Worm (Caenorhabditis elegans) whole organism, late embryonic: Measurements from ENCODE around the gene F49H6.12.

Experiments used
- elt-4 ChIP-seq: sonication (generic microtip); optimal IDR thresholded peaks from 2 replicates; lab custom pipeline; 2016; ENCODE audit warnings: missing genetic modification characterization, missing compliant biosample characterization
- hlh-30 ChIP-seq: sonication (generic microtip); optimal IDR thresholded peaks from 2 replicates; lab custom pipeline; 2017; ENCODE audit warnings: antibody characterized with exemption, missing genetic modification characterization, missing compliant biosample characterization; ENCODE audit not compliant: insufficient read depth
- pros-1 ChIP-seq: fragments of 150-350 bp; optimal IDR thresholded peaks from 2 replicates; lab custom pipeline; 2014; ENCODE audit warnings: missing biosample characterization, missing genetic modification reagents, missing genetic modification characterization
- sdc-2 ChIP-seq: sonication (generic microtip); optimal IDR thresholded peaks from 2 replicates; lab custom pipeline; 2016; ENCODE audit warnings: missing genotype, missing genetic modification characterization, missing compliant biosample characterization

DNA sequence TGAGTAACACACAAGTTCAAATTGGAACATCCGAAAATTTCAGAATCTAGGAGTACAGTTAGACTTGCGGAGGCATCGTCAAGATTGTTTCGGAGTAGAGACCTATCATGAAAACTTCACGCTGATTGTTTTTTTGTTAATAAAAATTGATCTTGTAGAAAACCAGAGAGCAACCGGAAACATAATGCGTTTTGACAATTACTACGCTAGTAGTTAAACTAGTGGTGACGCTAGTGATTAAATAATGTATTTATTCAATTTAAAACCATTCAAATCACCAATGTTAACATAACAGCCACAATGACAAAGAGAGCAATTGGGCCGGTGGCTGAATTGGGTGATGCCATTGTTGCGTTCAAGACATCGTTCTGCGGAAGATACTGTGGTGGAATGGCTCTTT, 1.6 kb downstream of the F49H6.12 start, which contains the start of gene F49H6.17:
- no peak for TF ChIP-seq hlh-30 (tag; lab: Kevin White, UChicago)
- no peak for TF ChIP-seq sdc-2 (tag; lab: Kevin White, UChicago)
- no peak for TF ChIP-seq pros-1 (tag; lab: Kevin White, UChicago)
- no peak for TF ChIP-seq elt-4 (tag; lab: Kevin White, UChicago)
